Worm (Caenorhabditis elegans) whole organism, L2 larva: ENCODE data around the gene srh-125.
A peak's percentile ranks its signal among the peaks of the same experiment; 100 is the strongest.

Experiments
- C34F6.9 ChIP-seq: fragments of 150-350 bp; optimal IDR thresholded peaks from 2 replicates; lab custom pipeline; 2014; ENCODE audit warnings: missing biosample characterization, missing genetic modification characterization
- F13H6.1 ChIP-seq: sonication (generic microtip); optimal IDR thresholded peaks from 2 replicates; lab custom pipeline; 2016; ENCODE audit warnings: missing genetic modification characterization, missing compliant biosample characterization
- R02D3.7 ChIP-seq: fragments of 150-350 bp; optimal IDR thresholded peaks from 2 replicates; lab custom pipeline; 2014; ENCODE audit warnings: missing biosample characterization, missing genetic modification characterization
- Y55F3AM.14 ChIP-seq: fragments of 200-800 bp; sonication (Bioruptor generic); optimal IDR thresholded peaks from 2 replicates; lab custom pipeline; 2018; ENCODE audit warnings: mild to moderate bottlenecking, missing genetic modification characterization, missing compliant biosample characterization
- ZK546.5 ChIP-seq: sonication (generic microtip); optimal IDR thresholded peaks from 2 replicates; lab custom pipeline; 2017; ENCODE audit warnings: missing biosample characterization, missing genetic modification characterization
- alr-1 ChIP-seq: fragments of 150-350 bp; optimal IDR thresholded peaks from 2 replicates; lab custom pipeline; 2014; ENCODE audit warnings: missing biosample characterization, missing genetic modification characterization
- aly-2 ChIP-seq: fragments of 150-350 bp; optimal IDR thresholded peaks from 2 replicates; lab custom pipeline; 2014; ENCODE audit warnings: missing biosample characterization, missing genetic modification characterization
- ama-1 ChIP-seq: fragments of 150-350 bp; optimal IDR thresholded peaks from 2 replicates; lab custom pipeline; 2018; ENCODE audit warnings: inconsistent platforms
- blmp-1 ChIP-seq: sonication (generic microtip); optimal IDR thresholded peaks from 2 replicates; lab custom pipeline; 2017; ENCODE audit warnings: missing genetic modification characterization, mild to moderate bottlenecking, missing compliant biosample characterization, antibody characterized with exemption, moderate library complexity; ENCODE audit not compliant: insufficient read depth
- ceh-16 ChIP-seq: fragments of 150-350 bp; optimal IDR thresholded peaks from 2 replicates; lab custom pipeline; 2014; ENCODE audit warnings: missing biosample characterization, missing genetic modification characterization
- ceh-82 ChIP-seq: fragments of 150-350 bp; optimal IDR thresholded peaks from 2 replicates; lab custom pipeline; 2014; ENCODE audit warnings: missing biosample characterization, missing genetic modification characterization
- crh-2 ChIP-seq: sonication (generic microtip); optimal IDR thresholded peaks from 2 replicates; lab custom pipeline; 2017; ENCODE audit warnings: missing biosample characterization, missing genetic modification characterization
- dmd-4 ChIP-seq: sonication (generic microtip); optimal IDR thresholded peaks from 2 replicates; lab custom pipeline; 2017; ENCODE audit warnings: missing biosample characterization, missing genetic modification characterization
- egl-27 ChIP-seq: sonication (generic microtip); optimal IDR thresholded peaks from 3 replicates; lab custom pipeline; 2017; ENCODE audit warnings: missing biosample characterization, missing genetic modification reagents, missing genetic modification characterization
- elt-1 ChIP-seq: fragments of 150-350 bp; optimal IDR thresholded peaks from 2 replicates; lab custom pipeline; 2014; ENCODE audit warnings: missing biosample characterization, missing genetic modification characterization
- elt-3 ChIP-seq: sonication (generic microtip); optimal IDR thresholded peaks from 2 replicates; lab custom pipeline; 2017; ENCODE audit warnings: missing biosample characterization, missing genetic modification characterization
- fos-1 ChIP-seq: fragments of 150-350 bp; optimal IDR thresholded peaks from 2 replicates; lab custom pipeline; 2014; ENCODE audit warnings: missing biosample characterization, missing genetic modification characterization
- gmeb-1 ChIP-seq: fragments of 150-350 bp; optimal IDR thresholded peaks from 2 replicates; lab custom pipeline; 2014; ENCODE audit warnings: missing biosample characterization, missing genetic modification characterization
- lin-11 ChIP-seq: fragments of 150-350 bp; sonication (generic microtip); optimal IDR thresholded peaks from 2 replicates; lab custom pipeline; 2014; ENCODE audit warnings: missing biosample characterization, missing genetic modification characterization, inconsistent platforms, mixed read lengths
- lin-13 ChIP-seq: fragments of 150-350 bp; optimal IDR thresholded peaks from 2 replicates; lab custom pipeline; 2014; ENCODE audit warnings: missing biosample characterization, missing genetic modification reagents, missing genetic modification characterization
- lin-39 ChIP-seq: fragments of 150-350 bp; optimal IDR thresholded peaks from 2 replicates; lab custom pipeline; 2014; ENCODE audit warnings: missing biosample characterization, missing genetic modification reagents, missing genetic modification characterization
- lsy-2 ChIP-seq, 2 experiments: fragments of 150-350 bp in 1 of 2; sonication (generic microtip) in 1 of 2; optimal IDR thresholded peaks; 2 replicates each; lab custom pipeline; 2014 to 2017; ENCODE audit warnings: missing biosample characterization in 2 of 2, missing genetic modification characterization in 2 of 2
- mab-5 ChIP-seq: fragments of 150-350 bp; optimal IDR thresholded peaks from 2 replicates; lab custom pipeline; 2014; ENCODE audit warnings: missing biosample characterization, missing genetic modification characterization
- mbf-1 ChIP-seq: sonication (generic microtip); optimal IDR thresholded peaks from 2 replicates; lab custom pipeline; 2017; ENCODE audit warnings: missing biosample characterization, missing genetic modification characterization
- mdl-1 ChIP-seq, 2 experiments: fragments of 150-350 bp in 1 of 2; sonication (generic microtip) in 1 of 2; optimal IDR thresholded peaks; 2 replicates each; lab custom pipeline; 2017; ENCODE audit warnings: missing biosample characterization in 2 of 2, missing genetic modification characterization in 2 of 2
- nhr-10 ChIP-seq: sonication (generic microtip); optimal IDR thresholded peaks from 2 replicates; lab custom pipeline; 2017; ENCODE audit warnings: missing biosample characterization, missing genetic modification characterization
- nhr-11 ChIP-seq: fragments of 150-350 bp; optimal IDR thresholded peaks from 2 replicates; lab custom pipeline; 2014; ENCODE audit warnings: missing biosample characterization, missing genetic modification characterization
- nhr-12 ChIP-seq: fragments of 150-350 bp; optimal IDR thresholded peaks from 2 replicates; lab custom pipeline; 2014; ENCODE audit warnings: missing biosample characterization, missing genetic modification characterization
- nhr-129 ChIP-seq: fragments of 150-350 bp; optimal IDR thresholded peaks from 2 replicates; lab custom pipeline; 2014; ENCODE audit warnings: missing biosample characterization, missing genetic modification characterization
- nhr-21 ChIP-seq: fragments of 150-350 bp; optimal IDR thresholded peaks from 2 replicates; lab custom pipeline; 2014; ENCODE audit warnings: missing biosample characterization, missing genetic modification characterization
- nhr-23 ChIP-seq: fragments of 150-350 bp; optimal IDR thresholded peaks from 2 replicates; lab custom pipeline; 2014; ENCODE audit warnings: missing biosample characterization, missing genetic modification reagents, missing genetic modification characterization
- nhr-237 ChIP-seq: fragments of 150-350 bp; optimal IDR thresholded peaks from 2 replicates; lab custom pipeline; 2014; ENCODE audit warnings: missing biosample characterization, missing genetic modification characterization
- nhr-25 ChIP-seq: fragments of 150-350 bp; sonication (generic microtip); optimal IDR thresholded peaks from 3 replicates; lab custom pipeline; 2014; ENCODE audit warnings: missing biosample characterization, missing genetic modification characterization
- nhr-6 ChIP-seq: fragments of 150-350 bp; optimal IDR thresholded peaks from 2 replicates; lab custom pipeline; 2014; ENCODE audit warnings: missing biosample characterization, missing genetic modification characterization
- nhr-77 ChIP-seq: fragments of 150-350 bp; optimal IDR thresholded peaks from 2 replicates; lab custom pipeline; 2014; ENCODE audit warnings: missing biosample characterization, missing genetic modification characterization
- peb-1 ChIP-seq: fragments of 150-350 bp; optimal IDR thresholded peaks from 2 replicates; lab custom pipeline; 2014; ENCODE audit warnings: missing biosample characterization, missing genetic modification characterization
- sem-4 ChIP-seq: fragments of 150-350 bp; optimal IDR thresholded peaks from 2 replicates; lab custom pipeline; 2014; ENCODE audit warnings: missing biosample characterization, missing genetic modification reagents, missing genetic modification characterization
- skn-1 ChIP-seq: sonication (generic microtip); optimal IDR thresholded peaks from 2 replicates; lab custom pipeline; 2017; ENCODE audit warnings: missing biosample characterization, missing genetic modification characterization
- sma-3 ChIP-seq: sonication (generic microtip); optimal IDR thresholded peaks from 2 replicates; lab custom pipeline; 2016; ENCODE audit warnings: missing genetic modification reagents, missing genetic modification characterization, missing compliant biosample characterization
- sma-9 ChIP-seq, 2 experiments: fragments of 150-350 bp in 1 of 2; sonication (generic microtip) in 1 of 2; optimal IDR thresholded peaks; 2 replicates each; lab custom pipeline; 2014 to 2016; ENCODE audit warnings: missing genetic modification characterization in 2 of 2, mild to moderate bottlenecking in 1 of 2, missing biosample characterization in 1 of 2, missing compliant biosample characterization in 1 of 2, missing genetic modification reagents in 1 of 2, moderate library complexity in 1 of 2
- snpc-4 ChIP-seq: fragments of 150-350 bp; optimal IDR thresholded peaks from 2 replicates; lab custom pipeline; 2014; ENCODE audit warnings: missing biosample characterization, missing genetic modification characterization
- unc-39 ChIP-seq: fragments of 150-350 bp; optimal IDR thresholded peaks from 2 replicates; lab custom pipeline; 2014; ENCODE audit warnings: missing biosample characterization, missing genetic modification characterization
- unc-55 ChIP-seq: fragments of 150-350 bp; sonication (generic microtip); optimal IDR thresholded peaks from 3 replicates; lab custom pipeline; 2014; ENCODE audit warnings: missing biosample characterization, missing genetic modification reagents, missing genetic modification characterization
- unc-62 ChIP-seq: fragments of 150-350 bp; optimal IDR thresholded peaks from 2 replicates; lab custom pipeline; 2014; ENCODE audit warnings: missing biosample characterization, missing genetic modification reagents, missing genetic modification characterization
- zag-1 ChIP-seq: fragments of 150-350 bp; optimal IDR thresholded peaks from 2 replicates; lab custom pipeline; 2014; ENCODE audit warnings: missing biosample characterization, missing genetic modification characterization
- ztf-1 ChIP-seq: fragments of 200-800 bp; sonication (Bioruptor generic); conservative IDR thresholded peaks from 2 replicates; pipeline ENCODE4 v1.3.6; 2022; ENCODE audit warnings: missing genetic modification characterization, missing compliant biosample characterization
- ztf-11 ChIP-seq: sonication (generic microtip); optimal IDR thresholded peaks from 2 replicates; lab custom pipeline; 2017; ENCODE audit warnings: missing biosample characterization, missing genetic modification characterization
- ztf-4 ChIP-seq: fragments of 150-350 bp; optimal IDR thresholded peaks from 2 replicates; lab custom pipeline; 2014; ENCODE audit warnings: missing biosample characterization, missing genetic modification characterization

The srh-125 gene

DNA sequence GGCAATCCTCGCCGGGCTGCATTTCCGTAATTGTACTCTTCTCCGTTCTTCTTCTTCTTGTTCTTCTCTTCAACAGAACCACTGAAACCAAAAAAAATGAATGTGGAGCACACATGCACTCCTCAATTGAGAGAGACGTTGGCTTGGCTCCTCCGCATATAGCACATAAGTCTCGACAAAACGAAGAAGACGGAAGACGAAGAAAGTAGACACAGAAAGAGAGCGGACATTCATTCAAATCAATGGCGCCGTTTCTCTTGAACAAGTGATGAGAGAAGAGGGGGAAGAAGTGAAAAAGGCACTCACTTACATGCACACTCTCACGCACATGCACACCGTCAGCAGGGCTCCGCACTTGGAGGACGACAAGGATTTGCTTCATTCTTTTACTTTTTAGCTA is 39.1 kb downstream of the srh-125 start, which contains the start of gene F25E5.9 (continued):
- TF ChIP-seq egl-27 (tag; lab: Kevin White, UChicago) (no peak), dmd-4 (no peak), snpc-4 (tag; lab: Kevin White, UChicago) (no peak), crh-2 (tag; lab: Kevin White, UChicago) (no peak), nhr-237 (tag; lab: Kevin White, UChicago) (no peak), peb-1 (tag; lab: Kevin White, UChicago) (no peak), Y55F3AM.14 (GFP tag; lab: Kevin White, UChicago) (peak; percentile 52), lin-13 (no peak), elt-1 (no peak)

DNA sequence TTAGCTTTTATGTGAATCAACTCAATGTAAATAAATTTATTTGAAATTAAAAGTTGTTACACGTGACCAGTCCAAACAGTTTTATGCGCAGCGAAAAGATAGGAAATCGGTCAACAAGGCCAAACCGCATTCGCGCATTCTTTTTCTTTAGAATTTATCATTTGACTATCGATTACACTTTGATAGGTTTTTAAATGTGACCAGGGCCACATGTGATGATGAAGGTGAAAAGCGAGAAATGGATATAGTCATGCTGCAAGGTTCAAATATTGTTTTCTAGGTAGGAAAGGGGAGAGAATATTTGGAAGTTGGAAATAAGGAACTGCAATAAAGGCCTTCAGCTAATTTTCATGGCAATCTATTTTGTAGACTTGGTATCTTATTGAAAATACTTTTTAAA is 39.8 kb downstream of the srh-125 start:
- TF ChIP-seq fos-1 = peak; percentile 31
- TF ChIP-seq nhr-129 = peak; percentile 59
- TF ChIP-seq R02D3.7 (tag; lab: Kevin White, UChicago) = no peak
- TF ChIP-seq unc-39 (tag; lab: Kevin White, UChicago) = no peak
- peak; percentile 5 for TF ChIP-seq ztf-4 (tag; lab: Kevin White, UChicago)
- no peak for TF ChIP-seq ceh-82
- no peak for TF ChIP-seq ztf-1
- no peak for TF ChIP-seq nhr-12
- no peak for TF ChIP-seq nhr-77
- no peak for TF ChIP-seq mdl-1 (tag; optimal IDR thresholded peaks at IDR 0.05; lab: Kevin White, UChicago)
- TF ChIP-seq lsy-2 (tag; optimal IDR thresholded peaks at IDR 0.05; lab: Kevin White, UChicago) = peak in 1 of 2 experiments; percentile 5
- no peak for TF ChIP-seq nhr-23 (tag; lab: Kevin White, UChicago)
- no peak for TF ChIP-seq elt-3 (tag; lab: Kevin White, UChicago)
- TF ChIP-seq lin-39 (tag; lab: Kevin White, UChicago) = no peak
- peak; percentile 30 for TF ChIP-seq crh-2 (tag; lab: Kevin White, UChicago)
- no peak for TF ChIP-seq peb-1 (tag; lab: Kevin White, UChicago)
- TF ChIP-seq elt-1 = no peak
- TF ChIP-seq sma-3 = peak; percentile 72
- TF ChIP-seq ama-1 (lab: Kevin White, UChicago) = peak; percentile 98
- no peak for TF ChIP-seq dmd-4
- no peak for TF ChIP-seq unc-62 (GFP tag; lab: Kevin White, UChicago)
- TF ChIP-seq sma-9 (GFP tag; optimal IDR thresholded peaks at IDR 0.05; lab: Kevin White, UChicago) = peak; percentile 52
- no peak for TF ChIP-seq sma-9 (tag; optimal IDR thresholded peaks at IDR 0.05; lab: Kevin White, UChicago)
- TF ChIP-seq mbf-1 = no peak
- TF ChIP-seq blmp-1 (tag; lab: Kevin White, UChicago) = peak; percentile 59
- TF ChIP-seq nhr-25 (tag; lab: Kevin White, UChicago) = peak; percentile 81
- no peak for TF ChIP-seq nhr-10 (tag; lab: Kevin White, UChicago)
- no peak for TF ChIP-seq egl-27 (tag; lab: Kevin White, UChicago)
- no peak for TF ChIP-seq nhr-237 (tag; lab: Kevin White, UChicago)
- TF ChIP-seq lin-11 (tag; lab: Kevin White, UChicago) = no peak
- TF ChIP-seq Y55F3AM.14 (GFP tag; lab: Kevin White, UChicago) = no peak
- TF ChIP-seq gmeb-1 (tag; lab: Kevin White, UChicago) = peak; percentile 26
- peak; percentile 94 for TF ChIP-seq nhr-21 (tag; lab: Kevin White, UChicago)
- TF ChIP-seq sem-4 (tag; lab: Kevin White, UChicago) = no peak
- no peak for TF ChIP-seq aly-2 (tag; lab: Kevin White, UChicago)
- TF ChIP-seq ceh-16 (tag; lab: Kevin White, UChicago) = no peak
- no peak for TF ChIP-seq alr-1 (tag; lab: Kevin White, UChicago)
- peak; percentile 45 for TF ChIP-seq C34F6.9 (tag; lab: Kevin White, UChicago)
- TF ChIP-seq nhr-11 (tag; lab: Kevin White, UChicago) = no peak
- no peak for TF ChIP-seq snpc-4 (tag; lab: Kevin White, UChicago)
- no peak for TF ChIP-seq lin-13
- TF ChIP-seq mab-5 (tag; lab: Kevin White, UChicago) = no peak
- no peak for TF ChIP-seq skn-1
- no peak for TF ChIP-seq F13H6.1 (tag; lab: Kevin White, UChicago)
- TF ChIP-seq unc-55 (GFP tag; lab: Kevin White, UChicago) = no peak
- no peak for TF ChIP-seq nhr-6 (tag; lab: Kevin White, UChicago)
- no peak for TF ChIP-seq ZK546.5 (tag; lab: Kevin White, UChicago)
- no peak for TF ChIP-seq zag-1 (tag; lab: Kevin White, UChicago)
- no peak for TF ChIP-seq ztf-11
